Fruit fly (Drosophila melanogaster): ENCODE data around the gene Cyp4d21.

DNA sequence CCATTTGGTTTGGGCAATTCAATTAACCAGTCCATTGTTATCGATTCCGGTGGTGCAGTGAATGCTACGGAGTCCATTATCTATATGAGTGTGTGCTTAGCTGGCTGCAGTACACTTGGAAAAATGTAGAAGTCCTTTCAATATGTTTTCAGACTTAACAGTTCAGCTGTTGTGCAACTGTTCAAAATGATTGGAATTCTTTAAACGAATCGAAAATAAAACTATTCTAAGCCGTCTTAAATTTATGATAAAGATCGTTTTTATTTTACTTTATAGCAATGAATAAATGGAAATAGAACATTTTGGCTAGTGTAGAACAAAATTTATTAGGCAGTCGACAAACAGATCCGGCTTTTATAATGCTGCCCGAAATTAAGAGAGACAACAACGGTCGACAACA lies 11.4 kb downstream of the Cyp4d21 start:
- TF ChIP-seq CG14655 (GFP tag; optimal IDR thresholded peaks at IDR 0.05) (no peak), CG32121 (GFP tag; IDR thresholded peaks at IDR 0.05) (no peak), Pif1B (GFP tag; optimal IDR thresholded peaks at IDR 0.05) (no peak), CG15710 (tag; optimal IDR thresholded peaks at IDR 0.05) (no peak), gl (tag; optimal IDR thresholded peaks at IDR 0.05) (no peak), EcR (GFP tag; optimal IDR thresholded peaks at IDR 0.05) (no peak), CG4496 (GFP tag; IDR thresholded peaks at IDR 0.05) (no peak), Pif1A (GFP tag; optimal IDR thresholded peaks at IDR 0.05) (no peak), CG9948 (tag; optimal IDR thresholded peaks at IDR 0.05) (no peak), CG17806 (tag; optimal IDR thresholded peaks at IDR 0.05) (no peak), D1 (tag; optimal IDR thresholded peaks at IDR 0.05) (no peak)
